Worm (Caenorhabditis elegans) whole organism, late embryonic: Measurements from ENCODE around the gene vab-1.

Source experiments
- ama-1 ChIP-seq: fragments of 150-350 bp; optimal IDR thresholded peaks from 2 replicates; lab custom pipeline; 2014
- mec-3 ChIP-seq: sonication (generic microtip); optimal IDR thresholded peaks from 2 replicates; lab custom pipeline; 2016; ENCODE audit warnings: borderline replicate concordance, missing genetic modification characterization, missing compliant biosample characterization
- sdc-2 ChIP-seq: sonication (generic microtip); optimal IDR thresholded peaks from 2 replicates; lab custom pipeline; 2016; ENCODE audit warnings: missing genotype, missing genetic modification characterization, missing compliant biosample characterization
- tbx-2 ChIP-seq: sonication (generic microtip); optimal IDR thresholded peaks from 2 replicates; lab custom pipeline; 2016; ENCODE audit warnings: missing genetic modification characterization, missing compliant biosample characterization

DNA sequence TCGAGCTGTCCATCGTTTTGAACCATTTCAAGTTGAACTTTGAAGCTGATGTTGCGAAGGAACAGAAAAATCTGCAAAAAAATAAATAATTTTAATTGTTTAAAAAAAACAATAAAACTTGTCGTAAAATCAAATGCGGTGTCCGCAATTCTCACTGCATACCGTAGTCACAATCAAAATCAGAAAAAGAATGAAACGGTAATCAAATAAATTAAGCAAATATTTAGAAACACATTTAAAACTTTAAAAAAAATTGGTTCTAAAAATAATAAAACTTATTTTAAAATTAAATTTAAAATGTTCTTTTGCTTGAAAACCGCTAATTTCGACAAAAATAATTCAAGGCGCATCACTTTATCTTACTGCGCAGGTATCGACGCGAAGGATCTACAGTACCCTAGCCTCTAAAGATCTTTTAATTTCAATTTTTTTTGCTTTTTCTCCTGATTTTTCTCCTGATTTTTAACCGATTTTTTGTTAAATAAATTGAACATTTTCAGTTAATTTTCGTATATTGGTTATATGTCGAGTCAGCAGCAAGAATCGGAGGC lies 48.6 kb upstream of the vab-1 start, which contains the start of the genes B0304.4 and B0304.2:
- TF ChIP-seq sdc-2 (tag; lab: Kevin White, UChicago) (no peak), ama-1 (lab: Kevin White, UChicago) (no peak), mec-3 (tag; lab: Kevin White, UChicago) (no peak), tbx-2 (tag; lab: Kevin White, UChicago) (no peak)
